Fruit fly (Drosophila melanogaster): ENCODE results near the gene CG34260.

- TF ChIP-seq sv (GFP tag; optimal IDR thresholded peaks at IDR 0.05) (no peak), ey (GFP tag; optimal IDR thresholded peaks at IDR 0.05) (no peak), jim (GFP tag; optimal IDR thresholded peaks at IDR 0.05) (no peak), CG32264 (GFP tag; optimal IDR thresholded peaks at IDR 0.05) (no peak), CrebA (GFP tag; optimal IDR thresholded peaks at IDR 0.05; ENCODE audit: borderline replicate concordance) (no peak), Vsx2 (GFP tag; optimal IDR thresholded peaks at IDR 0.05; ENCODE audit: partially characterized antibody) (no peak), Dfd (GFP tag; optimal IDR thresholded peaks at IDR 0.05) (no peak), h (GFP tag; optimal IDR thresholded peaks at IDR 0.05) (no peak), Sp1 (GFP tag; optimal IDR thresholded peaks at IDR 0.05) (no peak), psq (GFP tag; optimal IDR thresholded peaks at IDR 0.05) (no peak), Myc (optimal IDR thresholded peaks at IDR 0.05) (no peak)
Measured at dm6 chr3L:20673870-20674269, 40.0 kb upstream of the CG34260 start.

Measured in whole organism, wandering third instar larva.